Fruit fly (Drosophila melanogaster) whole organism, embryonic: ENCODE data around the gene CG34451.

Source experiments
- Atf6 ChIP-seq: fragments of 200-800 bp; sonication (Bioruptor generic); IDR thresholded peaks from 2 replicates; pipeline ENCODE4 v1.3.6; 2022; ENCODE audit warnings: missing biosample characterization, missing genetic modification characterization
- Awh ChIP-seq: fragments of 200-800 bp; sonication (Bioruptor generic); IDR thresholded peaks from 2 replicates; pipeline ENCODE4, ENCODE4 v1.3.6; 2022; ENCODE audit warnings: missing biosample characterization, missing genetic modification characterization
- Bteb2 ChIP-seq: fragments of 200-800 bp; sonication (Bioruptor generic); optimal IDR thresholded peaks from 2 replicates; lab custom pipeline; 2016; ENCODE audit warnings: missing biosample characterization, missing genetic modification characterization
- CG10959 ChIP-seq: fragments of 200-800 bp; sonication (Bioruptor generic); IDR thresholded peaks from 2 replicates; pipeline ENCODE4 v1.3.6; 2022; ENCODE audit warnings: missing biosample characterization, missing genetic modification characterization
- CG11093 ChIP-seq: fragments of 200-800 bp; sonication (Bioruptor generic); IDR thresholded peaks from 3 replicates; pipeline ENCODE4 v1.3.6; 2022; ENCODE audit warnings: missing biosample characterization, missing genetic modification characterization
- CG13624 ChIP-seq: fragments of 200-800 bp; sonication (Bioruptor generic); optimal IDR thresholded peaks from 2 replicates; lab custom pipeline; 2016; ENCODE audit warnings: missing biosample characterization, missing genetic modification characterization
- CG15601 ChIP-seq: fragments of 200-800 bp; sonication (Bioruptor generic); optimal IDR thresholded peaks from 3 replicates; lab custom pipeline; 2019; ENCODE audit warnings: missing biosample characterization, mild to moderate bottlenecking, missing genetic modification characterization, moderate library complexity
- CG16779 ChIP-seq: fragments of 200-800 bp; sonication (Bioruptor generic); IDR thresholded peaks from 2 replicates; pipeline ENCODE4 v1.3.6; 2022; ENCODE audit warnings: missing biosample characterization, missing genetic modification characterization
- CG16813 ChIP-seq: fragments of 200-800 bp; sonication (Bioruptor generic); IDR thresholded peaks from 3 replicates; pipeline ENCODE4 v1.3.6; 2022; ENCODE audit warnings: missing biosample characterization, missing genetic modification characterization; ENCODE audit not compliant: partially characterized antibody
- CG18262 ChIP-seq: fragments of 200-800 bp; optimal IDR thresholded peaks from 3 replicates; lab custom pipeline; 2019; ENCODE audit warnings: missing biosample characterization, mild to moderate bottlenecking, missing genetic modification characterization, moderate library complexity
- CG18764 ChIP-seq: fragments of 200-800 bp; sonication (Bioruptor generic); optimal IDR thresholded peaks from 3 replicates; lab custom pipeline; 2016; ENCODE audit warnings: missing biosample characterization, missing genetic modification characterization
- CG2116 ChIP-seq: fragments of 200-800 bp; sonication (Bioruptor generic); optimal IDR thresholded peaks from 3 replicates; lab custom pipeline; 2018; ENCODE audit warnings: missing biosample characterization, mild to moderate bottlenecking, missing genetic modification characterization
- CG30020 ChIP-seq: fragments of 200-800 bp; optimal IDR thresholded peaks from 2 replicates; lab custom pipeline; 2019; ENCODE audit warnings: missing biosample characterization, mild to moderate bottlenecking, missing genetic modification characterization, moderate library complexity
- CG30431 ChIP-seq: fragments of 200-800 bp; sonication (Bioruptor generic); optimal IDR thresholded peaks from 2 replicates; lab custom pipeline; 2017; ENCODE audit warnings: missing biosample characterization, missing genetic modification characterization
- CG31224 ChIP-seq: fragments of 200-800 bp; sonication (Bioruptor generic); IDR thresholded peaks from 2 replicates; pipeline ENCODE4 v1.3.6; 2022; ENCODE audit warnings: missing biosample characterization, missing genetic modification characterization
- CG31441 ChIP-seq: fragments of 200-800 bp; sonication (Bioruptor generic); IDR thresholded peaks from 2 replicates; pipeline ENCODE4 v1.3.6; 2022; ENCODE audit warnings: missing biosample characterization, missing genetic modification characterization
- CG4360 ChIP-seq: fragments of 200-800 bp; sonication (Bioruptor generic); IDR thresholded peaks from 2 replicates; pipeline ENCODE4 v1.3.6; 2022; ENCODE audit warnings: missing biosample characterization, missing genetic modification characterization
- CG6175 ChIP-seq: fragments of 200-800 bp; sonication (Bioruptor generic); IDR thresholded peaks from 3 replicates; pipeline ENCODE4 v1.3.6; 2022; ENCODE audit warnings: missing biosample characterization, missing genetic modification characterization
- CG6765 ChIP-seq: fragments of 200-800 bp; sonication (Bioruptor generic); optimal IDR thresholded peaks from 3 replicates; lab custom pipeline; 2017; ENCODE audit warnings: missing biosample characterization, mild to moderate bottlenecking, missing genetic modification characterization
- CG7271 ChIP-seq: fragments of 200-800 bp; sonication (Bioruptor generic); optimal IDR thresholded peaks from 2 replicates; lab custom pipeline; 2018; ENCODE audit warnings: missing biosample characterization, mild to moderate bottlenecking, missing genetic modification characterization, moderate library complexity
- CG9215 ChIP-seq: fragments of 200-800 bp; sonication (Bioruptor generic); IDR thresholded peaks from 2 replicates; pipeline ENCODE4 v1.3.6; 2022; ENCODE audit warnings: missing biosample characterization, missing genetic modification characterization
- CG9932 ChIP-seq: fragments of 200-800 bp; sonication (Bioruptor generic); IDR thresholded peaks from 2 replicates; pipeline ENCODE4 v1.3.6; 2022; ENCODE audit warnings: missing biosample characterization, missing genetic modification characterization
- Eip74EF ChIP-seq, 2 experiments: fragments of 200-800 bp in 1 of 2; fragments of >200 bp in 1 of 2; sonication (Bioruptor generic) in 1 of 2; optimal IDR thresholded peaks; 2 replicates each; lab custom pipeline; 2017 to 2019; ENCODE audit warnings: missing biosample characterization in 2 of 2, missing genetic modification characterization in 2 of 2, mild to moderate bottlenecking in 1 of 2, moderate library complexity in 1 of 2
- Jarid2 ChIP-seq: fragments of 200-800 bp; sonication (Bioruptor generic); optimal IDR thresholded peaks from 3 replicates; lab custom pipeline; 2017; ENCODE audit warnings: mild to moderate bottlenecking, missing biosample characterization, missing genetic modification reagents, missing genetic modification characterization
- MESR4 ChIP-seq: fragments of 200-800 bp; sonication (Bioruptor generic); optimal IDR thresholded peaks from 2 replicates; lab custom pipeline; 2018; ENCODE audit warnings: missing biosample characterization, mild to moderate bottlenecking, missing genetic modification characterization, moderate library complexity
- Mes4 ChIP-seq: fragments of 200-800 bp; sonication (Bioruptor generic); optimal IDR thresholded peaks from 2 replicates; lab custom pipeline; 2016; ENCODE audit warnings: missing biosample characterization, missing genetic modification characterization
- Mrtf ChIP-seq: fragments of 200-800 bp; sonication (Bioruptor generic); IDR thresholded peaks from 3 replicates; pipeline ENCODE4 v1.3.6; 2022; ENCODE audit warnings: missing biosample characterization, missing genetic modification characterization
- NC2α ChIP-seq: fragments of 200-800 bp; sonication (Bioruptor generic); optimal IDR thresholded peaks from 2 replicates; lab custom pipeline; 2016; ENCODE audit warnings: missing biosample characterization, missing genetic modification characterization
- Optix ChIP-seq: fragments of 200-800 bp; sonication (Bioruptor generic); IDR thresholded peaks from 3 replicates; pipeline ENCODE4 v1.3.6; 2022; ENCODE audit warnings: missing biosample characterization, missing genetic modification characterization
- Ravus ChIP-seq: fragments of 200-800 bp; sonication (Bioruptor generic); IDR thresholded peaks from 2 replicates; pipeline ENCODE4 v1.3.6; 2022; ENCODE audit warnings: missing biosample characterization, missing genetic modification characterization
- Side ChIP-seq: fragments of 200-800 bp; sonication (Bioruptor generic); optimal IDR thresholded peaks from 2 replicates; lab custom pipeline; 2016; ENCODE audit warnings: missing biosample characterization, missing genetic modification characterization
- Sox102F ChIP-seq: fragments of 200-800 bp; sonication (Bioruptor generic); optimal IDR thresholded peaks from 2 replicates; lab custom pipeline; 2018; ENCODE audit warnings: missing biosample characterization, mild to moderate bottlenecking, missing genetic modification characterization, moderate library complexity
- Tbp ChIP-seq: fragments of >200 bp; optimal IDR thresholded peaks from 2 replicates; lab custom pipeline; 2018; ENCODE audit warnings: missing biosample characterization, missing genetic modification characterization
- ara ChIP-seq: fragments of 200-800 bp; sonication (Bioruptor generic); IDR thresholded peaks from 2 replicates; pipeline ENCODE4 v1.3.6; 2022; ENCODE audit warnings: missing biosample characterization, missing genetic modification characterization
- chm ChIP-seq: fragments of 200-800 bp; sonication (Bioruptor generic); IDR thresholded peaks from 2 replicates; pipeline ENCODE4 v1.3.6; 2022; ENCODE audit warnings: missing biosample characterization, missing genetic modification characterization
- cwo ChIP-seq: fragments of 200-800 bp; sonication (Bioruptor generic); optimal IDR thresholded peaks from 3 replicates; lab custom pipeline; 2017; ENCODE audit warnings: missing biosample characterization, missing genetic modification characterization, mild to moderate bottlenecking, moderate library complexity, missing genetic modification reagents
- ewg ChIP-seq: fragments of 200-800 bp; sonication (Bioruptor generic); optimal IDR thresholded peaks from 3 replicates; lab custom pipeline; 2017; ENCODE audit warnings: mild to moderate bottlenecking, missing biosample characterization, missing genetic modification reagents, missing genetic modification characterization
- gem ChIP-seq: fragments of 200-800 bp; sonication (Bioruptor generic); optimal IDR thresholded peaks from 2 replicates; lab custom pipeline; 2019; ENCODE audit warnings: missing biosample characterization, mild to moderate bottlenecking, missing genetic modification characterization, moderate library complexity
- jigr1 ChIP-seq: fragments of 200-800 bp; sonication (Bioruptor generic); IDR thresholded peaks from 3 replicates; pipeline ENCODE4 v1.3.6; 2022; ENCODE audit warnings: missing biosample characterization, missing genetic modification characterization
- kni ChIP-seq: fragments of 200-800 bp; sonication (Bioruptor generic); optimal IDR thresholded peaks from 3 replicates; lab custom pipeline; 2017; ENCODE audit warnings: mild to moderate bottlenecking, missing biosample characterization, missing genetic modification reagents, missing genetic modification characterization
- mld ChIP-seq: fragments of 200-800 bp; sonication (Bioruptor generic); IDR thresholded peaks from 3 replicates; pipeline ENCODE4 v1.3.6; 2022; ENCODE audit warnings: missing biosample characterization, missing genetic modification characterization; ENCODE audit not compliant: partially characterized antibody
- oc ChIP-seq: fragments of 200-800 bp; sonication (Bioruptor generic); optimal IDR thresholded peaks from 2 replicates; lab custom pipeline; 2018; ENCODE audit warnings: missing biosample characterization, mild to moderate bottlenecking, missing genetic modification characterization, moderate library complexity
- org-1 ChIP-seq: fragments of 200-800 bp; sonication (Bioruptor generic); optimal IDR thresholded peaks from 2 replicates; lab custom pipeline; 2017; ENCODE audit warnings: missing biosample characterization, missing genetic modification characterization
- pfk ChIP-seq: fragments of 200-800 bp; sonication (Bioruptor generic); optimal IDR thresholded peaks from 2 replicates; lab custom pipeline; 2018; ENCODE audit warnings: missing biosample characterization, mild to moderate bottlenecking, missing genetic modification characterization, moderate library complexity
- pzg ChIP-seq: fragments of 200-800 bp; sonication (Bioruptor generic); optimal IDR thresholded peaks from 3 replicates; lab custom pipeline; 2018; ENCODE audit warnings: missing biosample characterization, mild to moderate bottlenecking, missing genetic modification characterization, moderate library complexity
- sisA ChIP-seq: fragments of 200-800 bp; sonication (Bioruptor generic); IDR thresholded peaks from 2 replicates; pipeline ENCODE4 v1.3.6; 2022; ENCODE audit warnings: missing biosample characterization, missing genetic modification characterization
- slbo ChIP-seq: fragments of 200-800 bp; sonication (Bioruptor generic); IDR thresholded peaks from 2 replicates; pipeline ENCODE4 v1.3.6; 2022; ENCODE audit warnings: missing biosample characterization, missing genetic modification characterization
- tin ChIP-seq: fragments of 200-800 bp; sonication (Bioruptor generic); optimal IDR thresholded peaks from 3 replicates; lab custom pipeline; 2016; ENCODE audit warnings: missing biosample characterization, missing genetic modification characterization
- tio ChIP-seq: fragments of 200-800 bp; sonication (Bioruptor generic); optimal IDR thresholded peaks from 2 replicates; lab custom pipeline; 2017; ENCODE audit warnings: missing biosample characterization, missing genetic modification characterization, inconsistent platforms
- tx ChIP-seq: fragments of 200-800 bp; sonication (Bioruptor generic); optimal IDR thresholded peaks from 2 replicates; lab custom pipeline; 2016; ENCODE audit warnings: missing biosample characterization, missing genetic modification characterization

Gene CG34451

DNA sequence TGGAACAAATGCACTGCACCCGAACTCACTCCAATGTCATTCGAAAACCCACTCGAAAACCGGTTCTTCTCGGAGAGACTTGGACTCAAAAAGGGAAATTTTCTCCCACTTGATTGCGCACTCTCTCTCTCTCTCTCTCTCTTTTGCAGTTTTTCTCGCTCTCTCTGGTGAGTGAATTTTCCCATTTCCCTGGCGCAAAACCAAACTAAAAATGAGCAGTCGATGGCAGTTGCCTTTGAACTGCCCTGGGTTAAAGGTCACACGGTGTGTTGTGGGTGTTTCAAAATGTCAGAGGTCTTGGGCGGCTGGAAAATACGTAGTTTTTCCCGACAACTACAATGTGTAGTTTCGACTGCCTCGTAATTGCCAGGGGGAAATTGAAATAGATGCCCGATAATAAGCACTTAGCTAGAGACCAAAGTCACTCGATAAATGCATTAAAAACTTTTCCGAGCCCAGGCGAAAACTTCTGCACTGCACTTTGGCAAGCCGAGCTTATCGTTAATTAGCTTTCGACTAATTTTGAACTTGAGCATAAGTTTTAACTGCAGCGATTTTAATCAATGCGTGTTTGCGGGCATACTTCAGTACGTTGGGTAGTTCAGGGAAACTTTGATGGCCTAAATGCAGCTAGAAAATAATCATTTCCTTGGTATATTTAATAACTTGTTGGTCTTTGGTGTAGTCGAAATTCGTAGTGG, 37.6 kb upstream of the CG34451 start (continued):
- no peak for TF ChIP-seq cwo
- TF ChIP-seq NC2α = no peak
- TF ChIP-seq Tbp (GFP tag; lab: Kevin White, UChicago) = no peak
- peak; percentile 98 for TF ChIP-seq Jarid2 (GFP tag; lab: Kevin White, UChicago)
- no peak for TF ChIP-seq CG18764 (GFP tag; lab: Kevin White, UChicago)
- TF ChIP-seq CG31224 = no peak
- no peak for TF ChIP-seq Bteb2 (GFP tag; lab: Kevin White, UChicago)
- TF ChIP-seq ewg (GFP tag; lab: Kevin White, UChicago) = peak; percentile 34
- peak; percentile 41 for TF ChIP-seq kni (GFP tag; lab: Kevin White, UChicago)
- no peak for TF ChIP-seq Mrtf (GFP tag; lab: Robert Waterston, UW)
- peak; percentile 22 for TF ChIP-seq CG15601 (tag; lab: Kevin White, UChicago)
- TF ChIP-seq CG10959 (GFP tag; lab: Robert Waterston, UW) = no peak
- no peak for TF ChIP-seq tio (GFP tag; lab: Kevin White, UChicago)
- no peak for TF ChIP-seq Ravus (GFP tag; lab: Robert Waterston, UW)
- TF ChIP-seq CG9932 = no peak
- TF ChIP-seq CG30020 (tag; lab: Kevin White, UChicago) = no peak
- TF ChIP-seq pzg (GFP tag; lab: Kevin White, UChicago) = no peak
- no peak for TF ChIP-seq CG2116 (GFP tag; lab: Kevin White, UChicago)
- TF ChIP-seq sisA = no peak
- TF ChIP-seq tx (GFP tag; lab: Kevin White, UChicago) = no peak
- TF ChIP-seq MESR4 (GFP tag; lab: Kevin White, UChicago) = peak; percentile 5
- no peak for TF ChIP-seq tin (GFP tag; lab: Kevin White, UChicago)
- TF ChIP-seq CG13624 (GFP tag; lab: Kevin White, UChicago) = no peak
- no peak for TF ChIP-seq gem
- no peak; the same call in 2 of the 3 replicates for TF ChIP-seq Optix (GFP tag; lab: Robert Waterston, UW)
- TF ChIP-seq org-1 = no peak
- peak; percentile 18 for TF ChIP-seq CG18262 (tag; lab: Kevin White, UChicago)
- TF ChIP-seq chm (GFP tag; lab: Robert Waterston, UW) = peak; percentile 90
- TF ChIP-seq CG4360 = peak; percentile 46; the same call in 1 of the 2 replicates
- TF ChIP-seq CG6765 (GFP tag; lab: Kevin White, UChicago) = no peak
- TF ChIP-seq Sox102F (GFP tag; lab: Kevin White, UChicago) = no peak
- no peak for TF ChIP-seq CG7271 (tag; lab: Kevin White, UChicago)
- no peak for TF ChIP-seq jigr1
- TF ChIP-seq CG16813 (GFP tag; lab: Robert Waterston, UW) = peak; percentile 27; the same call in 1 of the 3 replicates
- no peak for TF ChIP-seq CG11093 (GFP tag; lab: Robert Waterston, UW)
- no peak for TF ChIP-seq slbo (GFP tag; lab: Robert Waterston, UW)
- TF ChIP-seq Side (GFP tag; lab: Kevin White, UChicago) = peak; percentile 28
- TF ChIP-seq CG9215 (GFP tag; lab: Robert Waterston, UW) = no peak
- TF ChIP-seq pfk = no peak
- no peak for TF ChIP-seq CG16779
- no peak for TF ChIP-seq CG6175
- TF ChIP-seq CG30431 = no peak
- no peak for TF ChIP-seq Atf6
- no peak; the same call in 1 of the 2 replicates for TF ChIP-seq CG31441 (GFP tag; lab: Robert Waterston, UW)
- TF ChIP-seq Awh (GFP tag; lab: Robert Waterston, UW) = no peak
- TF ChIP-seq ara (GFP tag; lab: Robert Waterston, UW) = 0 out of 2 replicates have a peak, but pooled peaks have one; percentile 46
- TF ChIP-seq oc (tag; lab: Kevin White, UChicago) = peak; percentile 24
- no peak for TF ChIP-seq mld
- peak; percentile 27 for TF ChIP-seq Mes4 (GFP tag; lab: Kevin White, UChicago)
- TF ChIP-seq Eip74EF (GFP tag; optimal IDR thresholded peaks at IDR 0.05; lab: Kevin White, UChicago) = no peak
